Fruit fly (Drosophila melanogaster): ENCODE results near the gene Fkbp39.

Gene Fkbp39

dm6 chr3R:15347822-15348221 is 14.9 kb upstream of the Fkbp39 start, which contains the start of the genes CG42726 and CG42727 (continued):
- TF ChIP-seq CG2875 (GFP tag; optimal IDR thresholded peaks at IDR 0.05), result no peak
- TF ChIP-seq CG3838 (GFP tag; optimal IDR thresholded peaks at IDR 0.05), result peak; percentile 2
- TF ChIP-seq run (tag; optimal IDR thresholded peaks at IDR 0.05), result no peak
- TF ChIP-seq CG17568 (GFP tag; optimal IDR thresholded peaks at IDR 0.05), result no peak
- TF ChIP-seq CG11093 (GFP tag; IDR thresholded peaks at IDR 0.05), result no peak
- 0 out of 3 replicates have a peak, but pooled peaks have one; percentile 39 for TF ChIP-seq CG34422 (GFP tag; IDR thresholded peaks at IDR 0.05)
- peak; percentile 1 for TF ChIP-seq CG15696 (tag; optimal IDR thresholded peaks at IDR 0.05)
- peak; percentile 31 for TF ChIP-seq Mad (GFP tag; optimal IDR thresholded peaks at IDR 0.05)
- TF ChIP-seq esg (GFP tag; conservative IDR thresholded peaks at IDR 0.05), result 0 out of 2 replicates have a peak, but pooled peaks have one; percentile 19
- TF ChIP-seq CG12236 (GFP tag; optimal IDR thresholded peaks at IDR 0.05), result no peak
- TF ChIP-seq CG1603 (tag; optimal IDR thresholded peaks at IDR 0.05), result peak; percentile 45
- TF ChIP-seq Rx (GFP tag; IDR thresholded peaks at IDR 0.05), result 0 out of 2 replicates have a peak, but pooled peaks have one; percentile 24
- peak; percentile 62 for TF ChIP-seq CG14014 (GFP tag; IDR thresholded peaks at IDR 0.05)
- no peak for TF ChIP-seq CG8478 (optimal IDR thresholded peaks at IDR 0.05)
- TF ChIP-seq CG13624 (GFP tag; optimal IDR thresholded peaks at IDR 0.05), result no peak
- TF ChIP-seq Lhr (GFP tag; optimal IDR thresholded peaks at IDR 0.05), result no peak
- no peak for TF ChIP-seq maf-S (GFP tag; optimal IDR thresholded peaks at IDR 0.05)
- peak; percentile 21 for TF ChIP-seq YL-1 (GFP tag; optimal IDR thresholded peaks at IDR 0.05)
- TF ChIP-seq wor (GFP tag; IDR thresholded peaks at IDR 0.05), result no peak
- no peak for TF ChIP-seq ro (GFP tag; IDR thresholded peaks at IDR 0.05)
- no peak for TF ChIP-seq psq (GFP tag; optimal IDR thresholded peaks at IDR 0.05)
- no peak for TF ChIP-seq pnt (GFP tag; optimal IDR thresholded peaks at IDR 0.05)
- no peak for TF ChIP-seq org-1 (GFP tag; optimal IDR thresholded peaks at IDR 0.05)
- peak; percentile 39 for TF ChIP-seq grau (tag; optimal IDR thresholded peaks at IDR 0.05)
- no peak for TF ChIP-seq pho (GFP tag; optimal IDR thresholded peaks at IDR 0.05)
- peak; percentile 2 for TF ChIP-seq CG8388 (GFP tag; optimal IDR thresholded peaks at IDR 0.05)
- TF ChIP-seq HmgD (GFP tag; optimal IDR thresholded peaks at IDR 0.05), result no peak
- TF ChIP-seq CG7963 (GFP tag; IDR thresholded peaks at IDR 0.05; ENCODE audit: partially characterized antibody), result 0 out of 3 replicates have a peak, but pooled peaks have one; percentile 16
- TF ChIP-seq Dll (GFP tag; IDR thresholded peaks at IDR 0.05; ENCODE audit: partially characterized antibody), result no peak
- TF ChIP-seq kay (GFP tag; optimal IDR thresholded peaks at IDR 0.05), result no peak
- TF ChIP-seq CG9727 (GFP tag; optimal IDR thresholded peaks at IDR 0.05), result peak; percentile 8
- no peak for TF ChIP-seq repo (GFP tag; optimal IDR thresholded peaks at IDR 0.05)
- no peak for TF ChIP-seq CG8290 (GFP tag; optimal IDR thresholded peaks at IDR 0.05)
- no peak for TF ChIP-seq CG8290 (tag; optimal IDR thresholded peaks at IDR 0.05)
- TF ChIP-seq CG17912 (GFP tag; optimal IDR thresholded peaks at IDR 0.05), result no peak
- TF ChIP-seq sens (GFP tag), result peak; percentile 58
- no peak for TF ChIP-seq tx (GFP tag; optimal IDR thresholded peaks at IDR 0.05)
- TF ChIP-seq CG9797 (GFP tag; optimal IDR thresholded peaks at IDR 0.05), result no peak
- TF ChIP-seq Oli (tag; optimal IDR thresholded peaks at IDR 0.05), result peak; percentile 26
- no peak for TF ChIP-seq seq (GFP tag; IDR thresholded peaks at IDR 0.05)
- peak; percentile 62; the same call in 1 of the 2 replicates for TF ChIP-seq Drgx (GFP tag; IDR thresholded peaks at IDR 0.05)
- 0 out of 3 replicates have a peak, but pooled peaks have one; percentile 18 for TF ChIP-seq CG6175 (GFP tag; IDR thresholded peaks at IDR 0.05)
- TF ChIP-seq Eip74EF (GFP tag; optimal IDR thresholded peaks at IDR 0.05), result no peak
- peak; percentile 50 for TF ChIP-seq unpg (GFP tag; optimal IDR thresholded peaks at IDR 0.05)
- no peak for TF ChIP-seq Sry-β (GFP tag; optimal IDR thresholded peaks at IDR 0.05)
- TF ChIP-seq ssp (GFP tag; IDR thresholded peaks at IDR 0.05), result 0 out of 2 replicates have a peak, but pooled peaks have one; percentile 6
- 0 out of 2 replicates have a peak, but pooled peaks have one; percentile 34 for TF ChIP-seq vvl (GFP tag; IDR thresholded peaks at IDR 0.05)
- no peak for TF ChIP-seq CG2129 (GFP tag; IDR thresholded peaks at IDR 0.05; ENCODE audit: partially characterized antibody)
- no peak for TF ChIP-seq CG42726 (GFP tag; IDR thresholded peaks at IDR 0.05; ENCODE audit: partially characterized antibody)
- TF ChIP-seq sim (GFP tag; IDR thresholded peaks at IDR 0.05), result no peak
- 0 out of 2 replicates have a peak, but pooled peaks have one; percentile 42 for TF ChIP-seq sob (GFP tag; IDR thresholded peaks at IDR 0.05)
- no peak for TF ChIP-seq CG30431 (GFP tag; optimal IDR thresholded peaks at IDR 0.05)

All from whole organism, embryonic.